Fruit fly (Drosophila melanogaster) whole organism, pupa: ENCODE results near the gene jvl.

Source experiments
- CG10348 ChIP-seq: fragments of 200-800 bp; sonication (Bioruptor generic); IDR thresholded peaks from 2 replicates; pipeline ENCODE4 v1.3.6; 2022; ENCODE audit warnings: missing biosample characterization, missing genetic modification characterization
- CG13204 ChIP-seq: fragments of 200-800 bp; sonication (Bioruptor generic); optimal IDR thresholded peaks from 2 replicates; lab custom pipeline; 2018; ENCODE audit warnings: missing biosample characterization, mild to moderate bottlenecking, missing genetic modification characterization, moderate library complexity
- CG15710 ChIP-seq: fragments of 200-800 bp; sonication (Bioruptor generic); optimal IDR thresholded peaks from 2 replicates; lab custom pipeline; 2018; ENCODE audit warnings: missing biosample characterization, mild to moderate bottlenecking, missing genetic modification characterization, moderate library complexity
- CG17806 ChIP-seq: fragments of 200-800 bp; sonication (Bioruptor generic); optimal IDR thresholded peaks from 2 replicates; lab custom pipeline; 2018; ENCODE audit warnings: missing biosample characterization, mild to moderate bottlenecking, missing genetic modification characterization, moderate library complexity
- CG4496 ChIP-seq: fragments of 200-800 bp; sonication (Bioruptor generic); IDR thresholded peaks from 3 replicates; pipeline ENCODE4 v1.3.6; 2022; ENCODE audit warnings: missing biosample characterization, missing genetic modification characterization
- CG8159 ChIP-seq: fragments of 200-800 bp; sonication (Bioruptor generic); optimal IDR thresholded peaks from 3 replicates; lab custom pipeline; 2018; ENCODE audit warnings: missing biosample characterization, mild to moderate bottlenecking, missing genetic modification characterization, moderate library complexity
- D1 ChIP-seq: fragments of 200-800 bp; sonication (Bioruptor generic); optimal IDR thresholded peaks from 2 replicates; lab custom pipeline; 2018; ENCODE audit warnings: missing biosample characterization, mild to moderate bottlenecking, missing genetic modification characterization, moderate library complexity
- EcR ChIP-seq: fragments of 200-800 bp; sonication (Bioruptor generic); optimal IDR thresholded peaks from 3 replicates; lab custom pipeline; 2019; ENCODE audit warnings: missing biosample characterization, missing genetic modification characterization, mild to moderate bottlenecking, moderate library complexity, missing genetic modification reagents
- Ets98B ChIP-seq: fragments of 200-800 bp; sonication (Bioruptor generic); IDR thresholded peaks from 2 replicates; pipeline ENCODE4 v1.3.6; 2022; ENCODE audit warnings: missing biosample characterization, missing genetic modification characterization
- Pif1A ChIP-seq: fragments of 200-800 bp; sonication (Bioruptor generic); optimal IDR thresholded peaks from 3 replicates; lab custom pipeline; 2016; ENCODE audit warnings: missing biosample characterization, missing genetic modification characterization
- Snoo ChIP-seq: fragments of 200-800 bp; sonication (Bioruptor generic); optimal IDR thresholded peaks from 3 replicates; lab custom pipeline; 2017; ENCODE audit warnings: missing biosample characterization, mild to moderate bottlenecking, missing genetic modification characterization, inconsistent platforms
- fd96Ca ChIP-seq: fragments of 200-800 bp; sonication (Bioruptor generic); IDR thresholded peaks from 3 replicates; pipeline ENCODE4 v1.3.6; 2022; ENCODE audit warnings: missing biosample characterization, missing genetic modification characterization
- gl ChIP-seq: fragments of 200-800 bp; sonication (Bioruptor generic); optimal IDR thresholded peaks from 2 replicates; lab custom pipeline; 2018; ENCODE audit warnings: missing biosample characterization, mild to moderate bottlenecking, missing genetic modification characterization
- rn ChIP-seq: fragments of 200-800 bp; sonication (Bioruptor generic); IDR thresholded peaks from 2 replicates; pipeline ENCODE4 v1.3.6; 2022; ENCODE audit warnings: missing biosample characterization, missing genetic modification characterization

DNA sequence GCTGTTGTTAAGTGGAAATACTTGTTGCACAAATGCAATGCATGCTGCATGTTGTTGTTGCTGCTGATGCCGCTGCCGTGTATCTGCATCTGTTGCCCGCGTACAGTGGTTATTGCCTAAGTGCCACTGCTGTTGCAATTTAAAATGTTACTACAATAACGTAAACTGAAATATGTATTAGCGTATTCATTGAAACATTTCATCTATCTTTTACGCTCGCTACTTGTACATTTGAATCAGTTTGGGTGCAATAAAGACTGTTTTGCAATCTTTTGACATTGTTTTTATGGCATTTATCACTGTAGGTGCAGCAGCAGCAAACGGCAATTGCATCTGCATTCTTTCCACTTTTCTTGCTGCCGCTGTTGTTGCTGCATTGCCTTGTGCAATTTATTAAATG lies 22.0 kb upstream of the jvl start:
- TF ChIP-seq Snoo (tag; lab: Kevin White, UChicago) (no peak), Ets98B (GFP tag; lab: Robert Waterston, UW) (peak; percentile 91), fd96Ca (GFP tag; lab: Robert Waterston, UW) (peak; percentile 91), gl (tag; lab: Kevin White, UChicago) (peak; percentile 55), CG15710 (peak; percentile 72), D1 (tag; lab: Kevin White, UChicago) (peak; percentile 14), EcR (GFP tag; lab: Kevin White, UChicago) (no peak), CG10348 (GFP tag; lab: Robert Waterston, UW) (peak; percentile 41), Pif1A (GFP tag; lab: Kevin White, UChicago) (peak; percentile 85), CG13204 (GFP tag; lab: Kevin White, UChicago) (peak; percentile 62), CG8159 (tag; lab: Kevin White, UChicago) (peak; percentile 80), CG17806 (tag; lab: Kevin White, UChicago) (peak; percentile 80), rn (GFP tag; lab: Robert Waterston, UW) (peak; percentile 63), CG4496 (peak; percentile 92)
